Worm (Caenorhabditis elegans) whole organism, L1 larva: ENCODE measurements around the gene crb-3.

ENCODE experiments used
- aha-1 ChIP-seq: fragments of 150-350 bp; optimal IDR thresholded peaks from 2 replicates; lab custom pipeline; 2014; ENCODE audit warnings: missing biosample characterization, missing genetic modification characterization
- aly-2 ChIP-seq: fragments of 150-350 bp; optimal IDR thresholded peaks from 2 replicates; lab custom pipeline; 2014; ENCODE audit warnings: missing biosample characterization, missing genetic modification characterization
- ama-1 ChIP-seq: fragments of 150-350 bp; optimal IDR thresholded peaks from 2 replicates; lab custom pipeline; 2014
- skn-1 ChIP-seq: fragments of 150-350 bp; optimal IDR thresholded peaks from 2 replicates; lab custom pipeline; 2014; ENCODE audit warnings: missing biosample characterization, missing genetic modification characterization
- snpc-4 ChIP-seq: fragments of 150-350 bp; optimal IDR thresholded peaks from 2 replicates; lab custom pipeline; 2014; ENCODE audit warnings: missing biosample characterization, missing genetic modification characterization
- sptf-1 ChIP-seq: fragments of 150-350 bp; optimal IDR thresholded peaks from 2 replicates; lab custom pipeline; 2014; ENCODE audit warnings: missing biosample characterization, missing genetic modification characterization
- unc-130 ChIP-seq: fragments of 150-350 bp; optimal IDR thresholded peaks from 2 replicates; lab custom pipeline; 2017; ENCODE audit warnings: missing biosample characterization, missing genetic modification characterization, inconsistent platforms
- zag-1 ChIP-seq: fragments of 150-350 bp; optimal IDR thresholded peaks from 2 replicates; lab custom pipeline; 2014; ENCODE audit warnings: missing biosample characterization, missing genetic modification characterization
- ztf-11 ChIP-seq, 2 experiments: sonication (generic microtip); optimal IDR thresholded peaks; 2 replicates each; lab custom pipeline; 2016 to 2017; ENCODE audit warnings: missing genetic modification characterization in 2 of 2, missing biosample characterization in 1 of 2, missing compliant biosample characterization in 1 of 2

ce11 chrX:9204986-9205385, 1.4 kb downstream of the crb-3 start:
- no peak for TF ChIP-seq sptf-1 (tag; lab: Kevin White, UChicago)
- TF ChIP-seq ama-1 (lab: Kevin White, UChicago): no peak
- TF ChIP-seq unc-130 (tag; lab: Kevin White, UChicago): no peak
- no peak for TF ChIP-seq aly-2 (tag; lab: Kevin White, UChicago)
- TF ChIP-seq zag-1 (tag; lab: Kevin White, UChicago): no peak
- TF ChIP-seq skn-1 (tag; lab: Kevin White, UChicago): no peak
- no peak for TF ChIP-seq aha-1
- no peak for TF ChIP-seq ztf-11 (tag; optimal IDR thresholded peaks at IDR 0.05; lab: Kevin White, UChicago)
- TF ChIP-seq snpc-4 (tag; lab: Kevin White, UChicago): no peak
